Fruit fly (Drosophila melanogaster): Measurements from ENCODE around the gene Gr93b.

dm6 chr3R:21873439-21873838 is 29.9 kb upstream of the Gr93b start, which contains the start of gene CG31178:
- TF ChIP-seq usp (GFP tag; optimal IDR thresholded peaks at IDR 0.05) (no peak), EcR (GFP tag; optimal IDR thresholded peaks at IDR 0.05) (no peak)
